Worm (Caenorhabditis elegans) whole organism, midembryonic: ENCODE results near the gene srt-6.

Experiments
- T22C8.4 ChIP-seq: fragments of 200-800 bp; sonication (Bioruptor generic); IDR thresholded peaks from 2 replicates; pipeline ENCODE4 v1.3.6; 2022; ENCODE audit warnings: missing genetic modification characterization, missing compliant biosample characterization
- cog-1 ChIP-seq: sonication (generic microtip); optimal IDR thresholded peaks from 2 replicates; lab custom pipeline; 2016; ENCODE audit warnings: missing genetic modification characterization, missing compliant biosample characterization
- flt-1 ChIP-seq: fragments of 200-800 bp; sonication (Bioruptor generic); IDR thresholded peaks from 2 replicates; pipeline ENCODE4 v1.3.6; 2022; ENCODE audit warnings: missing genetic modification characterization, missing compliant biosample characterization
- klf-2 ChIP-seq: fragments of 200-800 bp; sonication (Bioruptor generic); conservative IDR thresholded peaks from 2 replicates; pipeline ENCODE4 v1.3.6; 2022; ENCODE audit warnings: missing genetic modification reagents, missing genetic modification characterization, missing compliant biosample characterization
- med-1 ChIP-seq: sonication (generic microtip); optimal IDR thresholded peaks from 2 replicates; lab custom pipeline; 2017; ENCODE audit warnings: missing genetic modification characterization, mild to moderate bottlenecking, missing compliant biosample characterization, antibody characterized with exemption, missing genetic modification reagents; ENCODE audit not compliant: insufficient read depth
- ref-1 ChIP-seq: fragments of 200-800 bp; sonication (Bioruptor generic); conservative IDR thresholded peaks from 2 replicates; pipeline ENCODE4 v1.3.6; 2022; ENCODE audit warnings: missing genetic modification reagents, missing genetic modification characterization, missing compliant biosample characterization
- tab-1 ChIP-seq: fragments of 200-800 bp; sonication (Bioruptor generic); IDR thresholded peaks from 2 replicates; pipeline ENCODE4 v1.3.6; 2022; ENCODE audit warnings: missing genetic modification characterization, missing compliant biosample characterization
- ztf-23 ChIP-seq: fragments of 200-800 bp; sonication (Bioruptor generic); IDR thresholded peaks from 2 replicates; pipeline ENCODE4 v1.3.6; 2022; ENCODE audit warnings: missing genetic modification reagents, missing genetic modification characterization, missing compliant biosample characterization
- ztf-29 ChIP-seq: fragments of 200-800 bp; sonication (Bioruptor generic); IDR thresholded peaks from 2 replicates; pipeline ENCODE4 v1.3.6; 2022; ENCODE audit warnings: missing genetic modification reagents, missing genetic modification characterization, missing compliant biosample characterization

DNA sequence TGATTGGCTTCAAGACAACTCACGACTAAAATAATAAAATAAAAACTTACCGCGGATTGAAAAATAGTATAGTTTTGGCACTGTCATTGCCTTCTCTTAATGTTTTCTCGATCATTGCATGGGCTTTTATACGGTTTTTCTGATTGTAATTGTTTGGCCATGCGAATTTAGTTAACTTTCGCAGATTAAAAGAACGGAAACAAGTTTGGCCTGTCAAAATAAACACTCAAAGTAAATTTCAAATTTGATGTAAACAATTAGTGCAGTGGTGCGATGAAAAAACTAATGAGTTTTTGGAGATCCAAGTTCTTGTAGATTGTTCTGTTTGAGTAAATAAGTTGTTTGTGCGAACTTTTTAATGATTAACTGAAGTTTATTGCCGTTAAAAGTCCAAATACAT, 9.4 kb downstream of the srt-6 start, which contains the start of gene gst-41:
- TF ChIP-seq ref-1 (GFP tag; lab: Robert Waterston, UW): no peak
- no peak for TF ChIP-seq klf-2
- no peak for TF ChIP-seq ztf-23 (GFP tag; lab: Robert Waterston, UW)
- TF ChIP-seq T22C8.4 (GFP tag; lab: Robert Waterston, UW): no peak
- no peak for TF ChIP-seq flt-1 (GFP tag; lab: Robert Waterston, UW)
- no peak for TF ChIP-seq tab-1 (GFP tag; lab: Robert Waterston, UW)
- no peak for TF ChIP-seq cog-1 (tag; lab: Kevin White, UChicago)
- TF ChIP-seq ztf-29 (GFP tag; lab: Robert Waterston, UW): no peak
- TF ChIP-seq med-1 (GFP tag; lab: Kevin White, UChicago): no peak
